4 worm cellular contexts compared by ENCODE assay signal in the genomic region with DNA sequence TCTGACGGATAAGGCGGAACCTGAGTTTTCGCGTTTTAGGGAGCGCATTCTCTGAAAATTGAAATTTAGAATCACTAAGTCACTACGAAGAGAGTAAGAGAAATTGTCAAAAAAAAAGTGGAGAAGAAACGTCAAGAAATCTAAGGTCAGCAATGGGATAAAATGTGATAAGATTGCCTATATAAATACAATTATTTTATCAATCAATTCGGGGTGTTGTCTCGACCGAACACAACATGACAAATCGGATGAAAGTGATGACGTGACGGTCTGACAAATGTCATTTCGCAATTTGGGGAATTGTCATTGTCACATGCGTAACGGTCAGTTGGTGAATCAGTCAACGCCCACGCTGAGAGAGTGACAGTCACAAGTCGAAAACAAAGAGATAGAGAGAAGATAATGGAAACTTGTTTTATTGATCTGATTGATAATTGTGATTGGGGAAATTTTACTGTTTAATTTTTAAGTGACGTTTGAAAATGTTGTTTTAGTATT.
A peak's percentile ranks its signal among the peaks of the same experiment; 100 is the strongest.
TF ChIP-seq lines count a peak whose summit lies in the region.

Gene cnp-3, minus strand, starts transcription at position 51 of the 498 bp plus-strand sequence.

TF ChIP-seq in whole organism, L1 larva, 84 proteins besides CTCF, POLR2A, EP300 and RAD21 (continued from another document and continues in another):
- no peak for TF ChIP-seq pag-3 (tag; optimal IDR thresholded peaks at IDR 0.05; lab: Kevin White, UChicago; ENCODE audit: borderline replicate concordance, insufficient read depth)
- no peak for TF ChIP-seq nhr-28 (tag; optimal IDR thresholded peaks at IDR 0.05; lab: Kevin White, UChicago)
- TF ChIP-seq dpl-1 (GFP tag; optimal IDR thresholded peaks at IDR 0.05; lab: Kevin White, UChicago): no peak
- TF ChIP-seq mdl-1 (tag; optimal IDR thresholded peaks at IDR 0.05; lab: Kevin White, UChicago): peak in 1 of 2 experiments; percentile 63
- no peak for TF ChIP-seq Y116A8C.19 (tag; optimal IDR thresholded peaks at IDR 0.05; lab: Kevin White, UChicago; ENCODE audit: borderline replicate concordance)
- TF ChIP-seq ceh-63 (GFP tag; optimal IDR thresholded peaks at IDR 0.05; lab: Kevin White, UChicago): no peak
- no peak for TF ChIP-seq nhr-76 (tag; optimal IDR thresholded peaks at IDR 0.05; lab: Kevin White, UChicago)
- no peak for TF ChIP-seq lin-15B (tag; optimal IDR thresholded peaks at IDR 0.05; lab: Kevin White, UChicago)
- no peak for TF ChIP-seq elt-2 (tag; optimal IDR thresholded peaks at IDR 0.05; lab: Kevin White, UChicago)
- no peak for TF ChIP-seq aha-1 (tag; optimal IDR thresholded peaks at IDR 0.05; lab: Kevin White, UChicago)
- no peak for TF ChIP-seq lin-39 (tag; optimal IDR thresholded peaks at IDR 0.05; lab: Kevin White, UChicago)
- TF ChIP-seq isw-1 (GFP tag; IDR thresholded peaks at IDR 0.05; lab: Robert Waterston, UW): no peak
- TF ChIP-seq vab-15 (tag; optimal IDR thresholded peaks at IDR 0.05; lab: Kevin White, UChicago): no peak
- no peak for TF ChIP-seq hpl-2 (GFP tag; optimal IDR thresholded peaks at IDR 0.05; lab: Kevin White, UChicago)
- no peak for TF ChIP-seq unc-30 (tag; optimal IDR thresholded peaks at IDR 0.05; lab: Kevin White, UChicago)
- TF ChIP-seq ceh-90 (tag; optimal IDR thresholded peaks at IDR 0.05; lab: Kevin White, UChicago): no peak
- no peak for TF ChIP-seq nhr-19 (GFP tag; conservative IDR thresholded peaks at IDR 0.05; lab: Robert Waterston, UW)
- no peak for TF ChIP-seq aly-2 (tag; optimal IDR thresholded peaks at IDR 0.05; lab: Kevin White, UChicago)
- no peak for TF ChIP-seq F16B12.6 (tag; optimal IDR thresholded peaks at IDR 0.05; lab: Kevin White, UChicago)
- peak; percentile 56; the same call in 1 of the 2 replicates for TF ChIP-seq grh-1 (GFP tag; IDR thresholded peaks at IDR 0.05; lab: Robert Waterston, UW)
- TF ChIP-seq snpc-4 (tag; optimal IDR thresholded peaks at IDR 0.05; lab: Kevin White, UChicago): no peak
- TF ChIP-seq pqm-1 (tag; optimal IDR thresholded peaks at IDR 0.05; lab: Kevin White, UChicago): no peak
- TF ChIP-seq sptf-1 (tag; optimal IDR thresholded peaks at IDR 0.05; lab: Kevin White, UChicago): no peak
- TF ChIP-seq ceh-8 (GFP tag; optimal IDR thresholded peaks at IDR 0.05; lab: Kevin White, UChicago): no peak
- TF ChIP-seq mef-2 (tag; optimal IDR thresholded peaks at IDR 0.05; lab: Kevin White, UChicago): no peak
- no peak for TF ChIP-seq ceh-82 (tag; optimal IDR thresholded peaks at IDR 0.05; lab: Kevin White, UChicago)
- TF ChIP-seq nhr-11 (tag; optimal IDR thresholded peaks at IDR 0.05; lab: Kevin White, UChicago): no peak
- TF ChIP-seq sup-37 (GFP tag; optimal IDR thresholded peaks at IDR 0.05; lab: Kevin White, UChicago): no peak
- TF ChIP-seq skn-1 (tag; optimal IDR thresholded peaks at IDR 0.05; lab: Kevin White, UChicago): peak; percentile 82
- no peak for TF ChIP-seq fkh-10 (GFP tag; optimal IDR thresholded peaks at IDR 0.05; lab: Kevin White, UChicago)
- no peak for TF ChIP-seq jun-1 (tag; optimal IDR thresholded peaks at IDR 0.05; lab: Kevin White, UChicago)
- TF ChIP-seq unc-130 (tag; optimal IDR thresholded peaks at IDR 0.05; lab: Kevin White, UChicago): no peak

TF ChIP-seq in whole organism, L2 larva, 48 proteins besides CTCF, POLR2A, EP300 and RAD21 (continued from another document):
- TF ChIP-seq nhr-77 (tag; optimal IDR thresholded peaks at IDR 0.05; lab: Kevin White, UChicago) (no peak), sma-3 (GFP tag; optimal IDR thresholded peaks at IDR 0.05; lab: Kevin White, UChicago) (peak; percentile 80), ztf-1 (GFP tag; conservative IDR thresholded peaks at IDR 0.05; lab: Robert Waterston, UW) (no peak), R02D3.7 (tag; optimal IDR thresholded peaks at IDR 0.05; lab: Kevin White, UChicago) (no peak), unc-55 (GFP tag; optimal IDR thresholded peaks at IDR 0.05; lab: Kevin White, UChicago) (no peak), nhr-12 (tag; optimal IDR thresholded peaks at IDR 0.05; lab: Kevin White, UChicago) (no peak), dmd-4 (tag; optimal IDR thresholded peaks at IDR 0.05; lab: Kevin White, UChicago) (no peak), nhr-25 (tag; optimal IDR thresholded peaks at IDR 0.05; lab: Kevin White, UChicago) (no peak), F13H6.1 (tag; optimal IDR thresholded peaks at IDR 0.05; lab: Kevin White, UChicago) (no peak), crh-2 (tag; optimal IDR thresholded peaks at IDR 0.05; lab: Kevin White, UChicago) (peak; percentile 41), Y55F3AM.14 (GFP tag; optimal IDR thresholded peaks at IDR 0.05; lab: Kevin White, UChicago) (no peak), zag-1 (tag; optimal IDR thresholded peaks at IDR 0.05; lab: Kevin White, UChicago) (no peak), lsy-2 (tag; optimal IDR thresholded peaks at IDR 0.05; lab: Kevin White, UChicago) (no peak), lin-11 (tag; optimal IDR thresholded peaks at IDR 0.05; lab: Kevin White, UChicago) (no peak), ama-1 (optimal IDR thresholded peaks at IDR 0.05; lab: Kevin White, UChicago) (no peak), unc-62 (GFP tag; optimal IDR thresholded peaks at IDR 0.05; lab: Kevin White, UChicago) (no peak), elt-1 (tag; optimal IDR thresholded peaks at IDR 0.05; lab: Kevin White, UChicago) (no peak), nhr-23 (tag; optimal IDR thresholded peaks at IDR 0.05; lab: Kevin White, UChicago) (no peak), nhr-237 (tag; optimal IDR thresholded peaks at IDR 0.05; lab: Kevin White, UChicago) (no peak), peb-1 (tag; optimal IDR thresholded peaks at IDR 0.05; lab: Kevin White, UChicago) (no peak), mbf-1 (tag; optimal IDR thresholded peaks at IDR 0.05; lab: Kevin White, UChicago) (no peak), elt-3 (tag; optimal IDR thresholded peaks at IDR 0.05; lab: Kevin White, UChicago) (no peak), fos-1 (tag; optimal IDR thresholded peaks at IDR 0.05; lab: Kevin White, UChicago) (peak; percentile 63), ZK546.5 (tag; optimal IDR thresholded peaks at IDR 0.05; lab: Kevin White, UChicago) (no peak), lin-39 (tag; optimal IDR thresholded peaks at IDR 0.05; lab: Kevin White, UChicago) (no peak), blmp-1 (tag; optimal IDR thresholded peaks at IDR 0.05; lab: Kevin White, UChicago; ENCODE audit: insufficient read depth) (peak; percentile 44), gmeb-1 (tag; optimal IDR thresholded peaks at IDR 0.05; lab: Kevin White, UChicago) (peak; percentile 26)

TF ChIP-seq in whole organism, L3 larva, 47 proteins besides CTCF, POLR2A, EP300 and RAD21 (continued from another document):
- TF ChIP-seq nhr-28 (tag; optimal IDR thresholded peaks at IDR 0.05; lab: Kevin White, UChicago) (no peak), elt-3 (tag; optimal IDR thresholded peaks at IDR 0.05; lab: Kevin White, UChicago) (peak in 2 of 3 experiments; percentile 21 to 63), hmg-11 (tag; optimal IDR thresholded peaks at IDR 0.05; lab: Kevin White, UChicago) (no peak), zag-1 (tag; optimal IDR thresholded peaks at IDR 0.05; lab: Kevin White, UChicago) (no peak), lin-15B (tag; optimal IDR thresholded peaks at IDR 0.05; lab: Kevin White, UChicago) (no peak), fkh-10 (GFP tag; optimal IDR thresholded peaks at IDR 0.05; lab: Kevin White, UChicago) (no peak), unc-39 (tag; optimal IDR thresholded peaks at IDR 0.05; lab: Kevin White, UChicago) (no peak), ceh-28 (tag; optimal IDR thresholded peaks at IDR 0.05; lab: Kevin White, UChicago) (no peak), snpc-4 (tag; optimal IDR thresholded peaks at IDR 0.05; lab: Kevin White, UChicago) (no peak), aly-2 (tag; optimal IDR thresholded peaks at IDR 0.05; lab: Kevin White, UChicago) (no peak), ceh-9 (tag; optimal IDR thresholded peaks at IDR 0.05; lab: Kevin White, UChicago) (no peak), ztf-11 (tag; optimal IDR thresholded peaks at IDR 0.05; lab: Kevin White, UChicago) (no peak), nhr-77 (tag; optimal IDR thresholded peaks at IDR 0.05; lab: Kevin White, UChicago) (no peak), jun-1 (tag; optimal IDR thresholded peaks at IDR 0.05; lab: Kevin White, UChicago) (no peak), unc-62 (GFP tag; optimal IDR thresholded peaks at IDR 0.05; lab: Kevin White, UChicago) (no peak), pqm-1 (tag; optimal IDR thresholded peaks at IDR 0.05; lab: Kevin White, UChicago) (peak; percentile 56), fos-1 (tag; optimal IDR thresholded peaks at IDR 0.05; lab: Kevin White, UChicago) (peak; percentile 63), mdl-1 (tag; optimal IDR thresholded peaks at IDR 0.05; lab: Kevin White, UChicago) (no peak), tbx-2 (tag; optimal IDR thresholded peaks at IDR 0.05; lab: Kevin White, UChicago) (peak; percentile 4), sea-2 (GFP tag; optimal IDR thresholded peaks at IDR 0.05; lab: Kevin White, UChicago) (no peak), ceh-82 (tag; optimal IDR thresholded peaks at IDR 0.05; lab: Kevin White, UChicago) (no peak), ztf-4 (tag; optimal IDR thresholded peaks at IDR 0.05; lab: Kevin White, UChicago) (no peak), nhr-25 (tag; optimal IDR thresholded peaks at IDR 0.05; lab: Kevin White, UChicago) (peak; percentile 77), lsy-12 (tag; optimal IDR thresholded peaks at IDR 0.05; lab: Kevin White, UChicago) (no peak), fkh-2 (tag; optimal IDR thresholded peaks at IDR 0.05; lab: Kevin White, UChicago) (no peak), eor-1 (tag; optimal IDR thresholded peaks at IDR 0.05; lab: Kevin White, UChicago) (no peak), skn-1 (tag; optimal IDR thresholded peaks at IDR 0.05; lab: Kevin White, UChicago) (peak; percentile 75), mml-1 (tag; optimal IDR thresholded peaks at IDR 0.05; lab: Kevin White, UChicago) (no peak), ceh-16 (tag; optimal IDR thresholded peaks at IDR 0.05; lab: Kevin White, UChicago) (no peak), egl-5 (tag; optimal IDR thresholded peaks at IDR 0.05; lab: Kevin White, UChicago) (no peak), egl-27 (tag; optimal IDR thresholded peaks at IDR 0.05; lab: Kevin White, UChicago) (no peak), daf-12 (tag; optimal IDR thresholded peaks at IDR 0.05; lab: Kevin White, UChicago) (no peak), nfya-1 (tag; optimal IDR thresholded peaks at IDR 0.05; lab: Kevin White, UChicago; ENCODE audit: insufficient read depth) (peak; percentile 16), elt-2 (tag; optimal IDR thresholded peaks at IDR 0.05; lab: Kevin White, UChicago) (peak; percentile 24)

TF ChIP-seq in whole organism, L4 larva, 104 proteins besides CTCF, POLR2A, EP300 and RAD21 (continued from another document and continues in another):
- TF ChIP-seq Y105C5A.15 (GFP tag; IDR thresholded peaks at IDR 0.05; lab: Robert Waterston, UW): no peak
- no peak for TF ChIP-seq tag-97 (GFP tag; IDR thresholded peaks at IDR 0.05; lab: Robert Waterston, UW)
- TF ChIP-seq nhr-48 (tag; optimal IDR thresholded peaks at IDR 0.05; lab: Kevin White, UChicago): peak; percentile 5
- peak; percentile 31 for TF ChIP-seq aha-1 (tag; lab: Kevin White, UChicago)
- TF ChIP-seq cey-2 (tag; optimal IDR thresholded peaks at IDR 0.05; lab: Kevin White, UChicago; ENCODE audit: borderline replicate concordance, insufficient read depth): no peak
- no peak for TF ChIP-seq nhr-25 (tag; optimal IDR thresholded peaks at IDR 0.05; lab: Kevin White, UChicago; ENCODE audit: borderline replicate concordance, insufficient read depth)
- TF ChIP-seq fkh-10 (GFP tag; optimal IDR thresholded peaks at IDR 0.05; lab: Kevin White, UChicago): no peak
- TF ChIP-seq hlh-30 (tag; optimal IDR thresholded peaks at IDR 0.05; lab: Kevin White, UChicago; ENCODE audit: insufficient read depth): peak; percentile 91
- TF ChIP-seq arid-1 (GFP tag; conservative IDR thresholded peaks at IDR 0.05; lab: Robert Waterston, UW): no peak
- TF ChIP-seq spr-3 (GFP tag; optimal IDR thresholded peaks at IDR 0.05; lab: Kevin White, UChicago): no peak
- TF ChIP-seq zip-11 (GFP tag; IDR thresholded peaks at IDR 0.05; lab: Robert Waterston, UW): no peak
- TF ChIP-seq hmg-1.1 (GFP tag; IDR thresholded peaks at IDR 0.05; lab: Robert Waterston, UW): no peak
- no peak for TF ChIP-seq daf-16 (GFP tag; optimal IDR thresholded peaks at IDR 0.05; lab: Kevin White, UChicago)
- peak; percentile 47 for TF ChIP-seq daf-16 (tag; optimal IDR thresholded peaks at IDR 0.05; lab: Kevin White, UChicago)
- TF ChIP-seq ztf-11 (tag; optimal IDR thresholded peaks at IDR 0.05; lab: Kevin White, UChicago): no peak
- TF ChIP-seq lin-15B (tag; optimal IDR thresholded peaks at IDR 0.05; lab: Kevin White, UChicago): no peak
- no peak for TF ChIP-seq lir-3 (tag; optimal IDR thresholded peaks at IDR 0.05; lab: Kevin White, UChicago)
- TF ChIP-seq rbr-2 (tag; optimal IDR thresholded peaks at IDR 0.05; lab: Kevin White, UChicago): no peak
- no peak for TF ChIP-seq Y75B8A.6 (GFP tag; IDR thresholded peaks at IDR 0.05; lab: Robert Waterston, UW)
- TF ChIP-seq nhr-76 (tag; optimal IDR thresholded peaks at IDR 0.05; lab: Kevin White, UChicago): no peak
- no peak for TF ChIP-seq madf-9 (GFP tag; conservative IDR thresholded peaks at IDR 0.05; lab: Robert Waterston, UW)
- peak; percentile 20 for TF ChIP-seq lin-13 (GFP tag; optimal IDR thresholded peaks at IDR 0.05; lab: Kevin White, UChicago)
- TF ChIP-seq mes-2 (tag; optimal IDR thresholded peaks at IDR 0.05; lab: Kevin White, UChicago; ENCODE audit: poor library complexity, severe bottlenecking): no peak
- TF ChIP-seq mxl-2 (GFP tag; conservative IDR thresholded peaks at IDR 0.05; lab: Robert Waterston, UW): no peak
- TF ChIP-seq attf-4 (tag; optimal IDR thresholded peaks at IDR 0.05; lab: Kevin White, UChicago): no peak
- TF ChIP-seq daf-19 (GFP tag; conservative IDR thresholded peaks at IDR 0.05; lab: Robert Waterston, UW): no peak
- TF ChIP-seq jun-1 (tag; optimal IDR thresholded peaks at IDR 0.05; lab: Kevin White, UChicago): no peak
- TF ChIP-seq dpl-1 (GFP tag; optimal IDR thresholded peaks at IDR 0.05; lab: Kevin White, UChicago): no peak
- TF ChIP-seq F10B5.3 (tag; optimal IDR thresholded peaks at IDR 0.05; lab: Kevin White, UChicago): no peak
- TF ChIP-seq ceh-20 (GFP tag; IDR thresholded peaks at IDR 0.05; lab: Robert Waterston, UW): no peak
- peak; percentile 16 for TF ChIP-seq nhr-6 (tag; optimal IDR thresholded peaks at IDR 0.05; lab: Kevin White, UChicago)
- no peak for TF ChIP-seq daf-8 (GFP tag; IDR thresholded peaks at IDR 0.05; lab: Robert Waterston, UW)
- TF ChIP-seq lsy-2 (tag; optimal IDR thresholded peaks at IDR 0.05; lab: Kevin White, UChicago): peak in 1 of 2 experiments; percentile 40
- no peak for TF ChIP-seq ces-1 (GFP tag; optimal IDR thresholded peaks at IDR 0.05; lab: Kevin White, UChicago)
- no peak for TF ChIP-seq ceh-32 (tag; optimal IDR thresholded peaks at IDR 0.05; lab: Kevin White, UChicago; ENCODE audit: poor library complexity)
- TF ChIP-seq mxl-3 (GFP tag; optimal IDR thresholded peaks at IDR 0.05; lab: Kevin White, UChicago): peak; percentile 68
- no peak for TF ChIP-seq php-3 (GFP tag; IDR thresholded peaks at IDR 0.05; lab: Robert Waterston, UW)
- no peak for TF ChIP-seq lin-39 (tag; optimal IDR thresholded peaks at IDR 0.05; lab: Kevin White, UChicago)
- TF ChIP-seq madf-5 (GFP tag; IDR thresholded peaks at IDR 0.05; lab: Robert Waterston, UW): no peak
- peak; percentile 2 for TF ChIP-seq pqm-1 (tag; optimal IDR thresholded peaks at IDR 0.05; lab: Kevin White, UChicago)
- no peak for TF ChIP-seq Y5F2A.4 (GFP tag; optimal IDR thresholded peaks at IDR 0.05; lab: Kevin White, UChicago)
- no peak for TF ChIP-seq F49E8.2 (tag; optimal IDR thresholded peaks at IDR 0.05; lab: Kevin White, UChicago; ENCODE audit: borderline replicate concordance)
- TF ChIP-seq skn-1 (tag; optimal IDR thresholded peaks at IDR 0.05; lab: Kevin White, UChicago): no peak
- TF ChIP-seq lin-29 (GFP tag; IDR thresholded peaks at IDR 0.05; lab: Robert Waterston, UW): no peak
- TF ChIP-seq zfp-2 (tag; optimal IDR thresholded peaks at IDR 0.05; lab: Kevin White, UChicago): no peak
- no peak for TF ChIP-seq F26F4.8 (GFP tag; conservative IDR thresholded peaks at IDR 0.05; lab: Robert Waterston, UW)
- TF ChIP-seq T26A8.4 (GFP tag; IDR thresholded peaks at IDR 0.05; lab: Robert Waterston, UW): no peak
- TF ChIP-seq ZK337.2 (GFP tag; IDR thresholded peaks at IDR 0.05; lab: Robert Waterston, UW): no peak
- peak; percentile 32 for TF ChIP-seq mep-1 (tag; optimal IDR thresholded peaks at IDR 0.05; lab: Kevin White, UChicago)
- no peak for TF ChIP-seq nhr-10 (tag; optimal IDR thresholded peaks at IDR 0.05; lab: Kevin White, UChicago)
- no peak for TF ChIP-seq ztf-7 (tag; optimal IDR thresholded peaks at IDR 0.05; lab: Kevin White, UChicago)
